Worm (Caenorhabditis elegans) whole organism, late embryonic: ENCODE data around the gene ech-3.

Experiments
- C08G9.2 ChIP-seq: sonication (generic microtip); optimal IDR thresholded peaks from 2 replicates; lab custom pipeline; 2016; ENCODE audit warnings: mild to moderate bottlenecking, missing genetic modification characterization, moderate library complexity, missing compliant biosample characterization
- K02D7.2 ChIP-seq: sonication (generic microtip); optimal IDR thresholded peaks from 2 replicates; lab custom pipeline; 2017; ENCODE audit warnings: mild to moderate bottlenecking, missing genetic modification characterization, missing compliant biosample characterization
- K09A11.1 ChIP-seq: sonication (generic microtip); optimal IDR thresholded peaks from 2 replicates; lab custom pipeline; 2017; ENCODE audit warnings: antibody characterized with exemption, mild to moderate bottlenecking, missing genetic modification characterization, missing compliant biosample characterization; ENCODE audit not compliant: insufficient read depth
- T23F11.4 ChIP-seq: fragments of 200-800 bp; sonication (Bioruptor generic); optimal IDR thresholded peaks from 2 replicates; lab custom pipeline; 2018; ENCODE audit warnings: mild to moderate bottlenecking, missing genetic modification characterization, missing compliant biosample characterization
- Y22D7AL.16 ChIP-seq: sonication (generic microtip); optimal IDR thresholded peaks from 2 replicates; lab custom pipeline; 2016; ENCODE audit warnings: missing genetic modification characterization, missing compliant biosample characterization
- ama-1 ChIP-seq: fragments of 150-350 bp; optimal IDR thresholded peaks from 2 replicates; lab custom pipeline; 2014
- ceh-14 ChIP-seq: sonication (generic microtip); optimal IDR thresholded peaks from 2 replicates; lab custom pipeline; 2016; ENCODE audit warnings: missing genotype, missing genetic modification characterization, missing compliant biosample characterization
- ceh-18 ChIP-seq: sonication (generic microtip); optimal IDR thresholded peaks from 2 replicates; lab custom pipeline; 2016; ENCODE audit warnings: missing genetic modification characterization, missing compliant biosample characterization
- ceh-2 ChIP-seq: sonication (generic microtip); optimal IDR thresholded peaks from 2 replicates; lab custom pipeline; 2016; ENCODE audit warnings: missing genotype, missing genetic modification characterization, missing compliant biosample characterization
- ceh-31 ChIP-seq: sonication (generic microtip); optimal IDR thresholded peaks from 2 replicates; lab custom pipeline; 2016; ENCODE audit warnings: missing genetic modification characterization, missing compliant biosample characterization
- ceh-34 ChIP-seq: sonication (generic microtip); optimal IDR thresholded peaks from 2 replicates; lab custom pipeline; 2016; ENCODE audit warnings: mild to moderate bottlenecking, missing genetic modification characterization, missing compliant biosample characterization
- ceh-45 ChIP-seq: fragments of 200-800 bp; sonication (Bioruptor generic); IDR thresholded peaks from 2 replicates; pipeline ENCODE4 v1.3.6; 2022; ENCODE audit warnings: missing genetic modification reagents, missing genetic modification characterization, missing compliant biosample characterization
- ceh-9 ChIP-seq: sonication (generic microtip); optimal IDR thresholded peaks from 2 replicates; lab custom pipeline; 2016; ENCODE audit warnings: mild to moderate bottlenecking, missing genetic modification characterization, inconsistent platforms, missing compliant biosample characterization
- che-1 ChIP-seq: sonication (generic microtip); optimal IDR thresholded peaks from 2 replicates; lab custom pipeline; 2016; ENCODE audit warnings: mild to moderate bottlenecking, missing genetic modification characterization, missing compliant biosample characterization
- dve-1 ChIP-seq: sonication (generic microtip); optimal IDR thresholded peaks from 2 replicates; lab custom pipeline; 2017; ENCODE audit warnings: antibody characterized with exemption, mild to moderate bottlenecking, missing genetic modification characterization, missing compliant biosample characterization
- fax-1 ChIP-seq: sonication (generic microtip); optimal IDR thresholded peaks from 2 replicates; lab custom pipeline; 2016; ENCODE audit warnings: missing genotype, missing genetic modification characterization, missing compliant biosample characterization
- fkh-6 ChIP-seq: sonication (generic microtip); optimal IDR thresholded peaks from 2 replicates; lab custom pipeline; 2016; ENCODE audit warnings: missing genetic modification characterization, missing compliant biosample characterization
- gmeb-2 ChIP-seq: sonication (generic microtip); optimal IDR thresholded peaks from 2 replicates; lab custom pipeline; 2016; ENCODE audit warnings: missing genetic modification characterization, inconsistent platforms, missing compliant biosample characterization
- hlh-30 ChIP-seq: sonication (generic microtip); optimal IDR thresholded peaks from 2 replicates; lab custom pipeline; 2017; ENCODE audit warnings: antibody characterized with exemption, missing genetic modification characterization, missing compliant biosample characterization; ENCODE audit not compliant: insufficient read depth
- madf-2 ChIP-seq: sonication (generic microtip); optimal IDR thresholded peaks from 2 replicates; lab custom pipeline; 2017; ENCODE audit warnings: missing genetic modification characterization, missing compliant biosample characterization
- nfya-1 ChIP-seq: sonication (generic microtip); optimal IDR thresholded peaks from 2 replicates; lab custom pipeline; 2017; ENCODE audit warnings: missing genetic modification characterization, mild to moderate bottlenecking, missing compliant biosample characterization, antibody characterized with exemption, moderate library complexity
- nhr-232 ChIP-seq: sonication (generic microtip); optimal IDR thresholded peaks from 2 replicates; lab custom pipeline; 2016; ENCODE audit warnings: missing genetic modification characterization, missing compliant biosample characterization
- odd-2 ChIP-seq: sonication (generic microtip); optimal IDR thresholded peaks from 2 replicates; lab custom pipeline; 2017; ENCODE audit warnings: antibody characterized with exemption, mild to moderate bottlenecking, missing genetic modification characterization, missing compliant biosample characterization
- pag-3 ChIP-seq: sonication (generic microtip); optimal IDR thresholded peaks from 2 replicates; lab custom pipeline; 2016; ENCODE audit warnings: missing compliant biosample characterization, missing genetic modification characterization, borderline replicate concordance
- pax-1 ChIP-seq: fragments of 150-350 bp; optimal IDR thresholded peaks from 2 replicates; lab custom pipeline; 2014; ENCODE audit warnings: missing biosample characterization, missing genetic modification characterization
- pha-2 ChIP-seq: sonication (generic microtip); optimal IDR thresholded peaks from 2 replicates; lab custom pipeline; 2017; ENCODE audit warnings: mild to moderate bottlenecking, missing genetic modification characterization, missing compliant biosample characterization
- rnt-1 ChIP-seq: sonication (generic microtip); optimal IDR thresholded peaks from 2 replicates; lab custom pipeline; 2016; ENCODE audit warnings: missing genetic modification characterization, missing compliant biosample characterization
- sdc-2 ChIP-seq: sonication (generic microtip); optimal IDR thresholded peaks from 2 replicates; lab custom pipeline; 2016; ENCODE audit warnings: missing genotype, missing genetic modification characterization, missing compliant biosample characterization
- ttx-3 ChIP-seq: sonication (generic microtip); optimal IDR thresholded peaks from 2 replicates; lab custom pipeline; 2016; ENCODE audit warnings: missing genetic modification reagents, missing genetic modification characterization, missing compliant biosample characterization
- unc-42 ChIP-seq: sonication (generic microtip); optimal IDR thresholded peaks from 2 replicates; lab custom pipeline; 2016; ENCODE audit warnings: missing genotype, missing genetic modification characterization, missing compliant biosample characterization
- unc-55 ChIP-seq: sonication (generic microtip); optimal IDR thresholded peaks from 2 replicates; lab custom pipeline; 2017; ENCODE audit warnings: missing biosample characterization, missing genetic modification reagents, missing genetic modification characterization
- unc-86 ChIP-seq: sonication (generic microtip); optimal IDR thresholded peaks from 2 replicates; lab custom pipeline; 2016; ENCODE audit warnings: missing genetic modification characterization, missing compliant biosample characterization

Gene ech-3

DNA sequence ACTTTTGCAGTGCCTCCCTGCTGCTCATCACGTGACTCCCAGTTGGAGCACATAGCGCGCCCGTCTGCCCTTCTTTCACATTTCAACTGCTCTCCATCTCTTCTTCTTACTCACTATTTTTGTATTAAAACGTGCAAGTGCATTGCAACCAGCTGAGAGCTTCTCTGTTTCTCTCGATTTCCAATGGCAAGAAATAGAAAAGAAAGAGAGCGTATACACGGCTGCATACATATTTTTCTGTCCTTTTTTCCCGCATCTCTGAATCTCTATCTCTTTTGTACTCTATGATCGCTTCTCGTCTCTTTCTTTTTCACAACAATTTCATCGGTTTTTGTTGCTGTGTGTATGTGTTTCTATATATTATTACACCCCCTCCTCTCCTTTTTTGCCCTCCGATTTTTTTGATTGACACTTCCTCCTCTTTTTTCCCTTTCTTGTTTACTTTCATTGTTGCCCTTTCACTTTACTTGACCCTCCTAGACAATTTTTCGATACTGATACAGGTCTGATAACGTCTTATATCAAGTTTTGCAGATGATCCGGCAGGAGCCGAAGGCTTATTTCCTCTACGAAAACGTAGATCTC, 21.0 kb upstream of the ech-3 start, which contains the start of gene Y97E10AR.1 (continued):
- TF ChIP-seq rnt-1 = peak; percentile 58
- no peak for TF ChIP-seq ceh-9 (tag; lab: Kevin White, UChicago)
- TF ChIP-seq pha-2 (tag; lab: Kevin White, UChicago) = no peak
- peak; percentile 3 for TF ChIP-seq pag-3 (tag; lab: Kevin White, UChicago)
- TF ChIP-seq dve-1 = peak; percentile 70
- no peak for TF ChIP-seq unc-86 (tag; lab: Kevin White, UChicago)
- peak; percentile 92 for TF ChIP-seq hlh-30 (tag; lab: Kevin White, UChicago)
- no peak for TF ChIP-seq pax-1
- TF ChIP-seq C08G9.2 (tag; lab: Kevin White, UChicago) = peak; percentile 18
- peak; percentile 77 for TF ChIP-seq ceh-14 (tag; lab: Kevin White, UChicago)
- TF ChIP-seq K02D7.2 = no peak
- no peak for TF ChIP-seq nhr-232 (tag; lab: Kevin White, UChicago)
- TF ChIP-seq Y22D7AL.16 (tag; lab: Kevin White, UChicago) = no peak
- TF ChIP-seq ttx-3 (tag; lab: Kevin White, UChicago) = no peak
- no peak for TF ChIP-seq ceh-45 (GFP tag; lab: Robert Waterston, UW)
- peak; percentile 29 for TF ChIP-seq sdc-2
- no peak for TF ChIP-seq T23F11.4 (GFP tag; lab: Kevin White, UChicago)
- TF ChIP-seq madf-2 (tag; lab: Kevin White, UChicago) = peak; percentile 36
- TF ChIP-seq unc-55 (GFP tag; lab: Kevin White, UChicago) = peak; percentile 67
- TF ChIP-seq K09A11.1 (tag; lab: Kevin White, UChicago) = peak; percentile 39
- no peak for TF ChIP-seq gmeb-2 (tag; lab: Kevin White, UChicago)
- no peak for TF ChIP-seq fax-1 (tag; lab: Kevin White, UChicago)
- TF ChIP-seq nfya-1 (tag; lab: Kevin White, UChicago) = peak; percentile 86
- peak; percentile 89 for TF ChIP-seq ceh-31 (tag; lab: Kevin White, UChicago)
- no peak for TF ChIP-seq odd-2 (tag; lab: Kevin White, UChicago)
- peak; percentile 80 for TF ChIP-seq ceh-34 (tag; lab: Kevin White, UChicago)
- peak; percentile 62 for TF ChIP-seq fkh-6 (tag; lab: Kevin White, UChicago)

DNA sequence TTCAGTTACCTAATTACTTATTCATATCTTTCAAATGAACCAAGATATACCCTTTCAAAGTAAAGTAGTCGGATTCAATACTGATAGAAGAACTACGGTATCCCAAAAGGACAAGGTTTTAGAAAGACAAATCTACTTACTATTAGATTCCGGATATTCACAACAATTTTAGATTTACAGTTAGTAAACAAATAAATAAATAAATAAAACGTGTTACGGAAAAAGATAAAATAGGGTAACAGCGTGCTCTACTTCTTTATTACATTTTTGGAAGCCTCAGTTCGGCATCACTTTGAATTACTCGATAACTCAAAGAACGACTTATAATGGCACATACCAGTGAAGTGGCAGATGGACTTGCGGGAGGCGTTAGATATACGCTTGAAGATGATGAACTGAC, 17.0 kb upstream of the ech-3 start, which contains the start of gene Y97E10AR.8:
Y97E10AR.8 (plus strand) TSS at position 301 of the 400 bp plus-strand sequence.
- TF ChIP-seq pax-1 = no peak

DNA sequence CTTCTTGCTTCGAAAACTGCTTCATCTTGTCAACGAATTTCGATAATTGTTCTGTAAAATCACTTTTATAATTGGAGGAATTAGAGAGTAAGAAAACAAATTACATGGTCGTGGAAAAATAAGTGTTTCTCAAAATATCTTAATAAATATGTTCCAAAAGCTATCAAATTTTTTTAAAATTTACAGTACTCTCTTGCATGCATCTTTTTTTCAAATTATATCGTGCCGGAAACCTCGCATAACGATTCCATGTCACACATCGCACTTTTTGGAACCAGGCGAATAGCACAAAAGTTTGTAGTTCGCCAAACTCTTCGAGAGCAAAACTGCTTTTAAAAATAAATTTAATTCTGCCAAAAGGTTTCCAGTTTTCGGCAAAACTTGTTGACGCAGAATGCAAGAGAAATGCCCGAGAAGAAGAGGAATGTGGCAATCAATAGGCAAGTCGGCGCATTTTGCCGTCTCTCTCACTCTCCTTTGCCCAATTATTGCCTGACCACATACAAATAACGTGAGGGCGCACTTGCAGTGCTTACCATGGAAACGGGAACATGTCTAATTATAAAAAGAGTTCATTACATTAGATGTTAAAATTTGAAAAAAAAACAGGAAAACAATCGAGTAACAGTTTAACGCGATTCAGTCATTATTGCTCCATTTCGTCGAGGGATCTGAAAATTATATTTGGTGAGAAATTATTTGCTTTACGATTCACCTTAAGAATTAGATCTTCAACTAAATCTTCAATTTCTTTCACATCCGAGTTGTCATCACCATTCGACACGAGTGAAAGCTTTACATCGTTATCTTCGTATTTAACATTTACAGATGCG, 14.3 kb upstream of the ech-3 start, which contains the start of gene Y97E10AR.3:
Y97E10AR.3 (minus strand) TSS at position 51 of the 833 bp plus-strand sequence.
- TF ChIP-seq unc-42 (tag; lab: Kevin White, UChicago) (peak; percentile 21), che-1 (tag; lab: Kevin White, UChicago) (no peak)
- TF ChIP-seq, all 69 proteins: peak for 1

DNA sequence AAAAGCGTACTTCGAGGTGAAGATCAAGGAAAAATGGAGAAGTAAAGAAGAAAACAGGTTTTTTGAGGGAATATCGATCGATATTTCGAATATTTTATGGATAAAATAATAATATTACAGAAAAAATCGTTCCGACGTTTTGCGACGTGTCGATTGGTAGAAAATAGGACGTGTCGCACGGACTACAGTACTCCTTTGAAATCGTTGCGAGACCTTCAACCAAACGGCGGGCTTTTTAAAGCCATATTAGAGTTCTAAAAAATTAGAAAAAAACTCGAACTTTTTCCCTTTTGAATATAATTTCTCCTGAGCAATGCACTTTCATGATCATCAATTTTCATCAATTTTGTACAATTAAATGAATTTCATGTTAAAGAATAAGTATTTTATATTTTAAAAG, 11.9 kb upstream of the ech-3 start, which contains the start of gene Y97E10AR.4:
Y97E10AR.4 (minus strand) TSS at position 131 of the 400 bp plus-strand sequence.
- no peak for TF ChIP-seq ceh-18 (tag; lab: Kevin White, UChicago)
- no peak for TF ChIP-seq C08G9.2 (tag; lab: Kevin White, UChicago)
- TF ChIP-seq ceh-14 (tag; lab: Kevin White, UChicago) = no peak
- no peak for TF ChIP-seq unc-55 (GFP tag; lab: Kevin White, UChicago)
- no peak for TF ChIP-seq ceh-2

DNA sequence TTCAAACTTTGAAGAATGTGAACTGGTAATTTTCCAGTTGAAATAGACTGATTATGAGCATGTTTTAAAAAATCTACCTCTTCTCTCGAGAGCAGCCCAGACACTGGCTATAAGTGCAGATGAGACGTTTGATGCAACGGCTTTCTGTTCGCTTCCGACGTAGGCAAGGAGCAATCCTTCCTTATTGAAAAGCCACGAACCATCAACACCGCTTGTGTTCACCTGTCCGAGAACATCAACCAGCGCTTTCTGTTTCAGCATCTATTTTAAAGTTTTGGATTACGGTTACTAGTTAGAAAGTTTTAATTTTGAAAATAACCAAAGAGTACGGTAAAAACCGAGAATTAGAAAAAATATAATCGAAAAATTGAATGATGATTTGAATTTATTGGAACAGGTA, 11.2 kb upstream of the ech-3 start, which contains the start of gene lmtr-2:
lmtr-2 (minus strand) TSS at position 261 of the 400 bp plus-strand sequence.
- TF ChIP-seq sdc-2 = no peak
- peak; percentile 33 for TF ChIP-seq ama-1 (lab: Kevin White, UChicago)
